Worm (Caenorhabditis elegans) whole organism, L4 larva: ENCODE results near the gene lin-15A.

Experiments
- D1046.2 ChIP-seq: fragments of 200-800 bp; sonication (Bioruptor generic); IDR thresholded peaks from 2 replicates; pipeline ENCODE4 v1.3.6; 2022; ENCODE audit warnings: missing genetic modification characterization, missing compliant biosample characterization
- F26F4.8 ChIP-seq: fragments of 200-800 bp; sonication (Bioruptor generic); conservative IDR thresholded peaks from 2 replicates; pipeline ENCODE4 v1.3.6; 2022; ENCODE audit warnings: missing genetic modification characterization, missing compliant biosample characterization
- Y105C5A.15 ChIP-seq: fragments of 200-800 bp; sonication (Bioruptor generic); IDR thresholded peaks from 2 replicates; pipeline ENCODE4 v1.3.6; 2022; ENCODE audit warnings: missing genetic modification characterization, missing compliant biosample characterization
- aha-1 ChIP-seq: fragments of 150-350 bp; peaks from one replicate; lab custom pipeline; 2014; ENCODE audit warnings: missing biosample characterization, missing genetic modification characterization
- daf-12 ChIP-seq: fragments of 150-350 bp; optimal IDR thresholded peaks from 2 replicates; lab custom pipeline; 2014; ENCODE audit warnings: missing biosample characterization, missing genetic modification reagents, missing genetic modification characterization
- daf-16 ChIP-seq, 3 experiments: sonication (generic microtip); optimal IDR thresholded peaks; 2 replicates each; lab custom pipeline; 2016 to 2017; ENCODE audit warnings: missing genetic modification characterization in 3 of 3, missing genetic modification reagents in 3 of 3, mild to moderate bottlenecking in 2 of 3, missing compliant biosample characterization in 2 of 3, missing biosample characterization in 1 of 3, moderate library complexity in 1 of 3
- dmd-6 ChIP-seq: fragments of 200-800 bp; sonication (Bioruptor generic); IDR thresholded peaks from 2 replicates; pipeline ENCODE4 v1.3.6; 2022; ENCODE audit warnings: missing genetic modification reagents, missing genetic modification characterization, missing compliant biosample characterization
- dpl-1 ChIP-seq: fragments of 150-350 bp; optimal IDR thresholded peaks from 2 replicates; lab custom pipeline; 2014; ENCODE audit warnings: missing biosample characterization, missing genetic modification reagents, missing genetic modification characterization
- duxl-1 ChIP-seq: sonication (generic microtip); optimal IDR thresholded peaks from 2 replicates; lab custom pipeline; 2016; ENCODE audit warnings: mild to moderate bottlenecking, missing genetic modification characterization, moderate library complexity, missing compliant biosample characterization; ENCODE audit not compliant: poor library complexity
- dve-1 ChIP-seq: sonication (generic microtip); optimal IDR thresholded peaks from 2 replicates; lab custom pipeline; 2017; ENCODE audit warnings: antibody characterized with exemption, mild to moderate bottlenecking, missing genetic modification characterization, missing compliant biosample characterization; ENCODE audit not compliant: insufficient read depth
- fos-1 ChIP-seq: fragments of 150-350 bp; optimal IDR thresholded peaks from 2 replicates; lab custom pipeline; 2014; ENCODE audit warnings: missing biosample characterization, missing genetic modification characterization
- gei-8 ChIP-seq: fragments of 200-800 bp; sonication (Bioruptor generic); optimal IDR thresholded peaks from 2 replicates; lab custom pipeline; 2018; ENCODE audit warnings: mild to moderate bottlenecking, missing genetic modification characterization, missing compliant biosample characterization
- hlh-11 ChIP-seq: fragments of 200-800 bp; sonication (Bioruptor generic); optimal IDR thresholded peaks from 2 replicates; lab custom pipeline; 2018; ENCODE audit warnings: mild to moderate bottlenecking, missing genetic modification characterization, missing compliant biosample characterization
- hlh-30 ChIP-seq: sonication (generic microtip); optimal IDR thresholded peaks from 2 replicates; lab custom pipeline; 2017; ENCODE audit warnings: antibody characterized with exemption, mild to moderate bottlenecking, missing genetic modification characterization, missing compliant biosample characterization; ENCODE audit not compliant: insufficient read depth
- lim-7 ChIP-seq: fragments of 200-800 bp; sonication (Bioruptor generic); IDR thresholded peaks from 2 replicates; pipeline ENCODE4 v1.3.6; 2022; ENCODE audit warnings: missing genetic modification characterization, missing compliant biosample characterization
- lin-1 ChIP-seq: fragments of 200-800 bp; sonication (Bioruptor generic); IDR thresholded peaks from 2 replicates; pipeline ENCODE4 v1.3.6; 2022; ENCODE audit warnings: missing genetic modification reagents, missing genetic modification characterization, missing compliant biosample characterization
- madf-5 ChIP-seq, 2 experiments: fragments of 200-800 bp; sonication (Bioruptor generic); IDR thresholded peaks; 2 replicates each; pipeline ENCODE4 v1.3.6; 2022; ENCODE audit warnings: missing compliant biosample characterization in 2 of 2, missing genetic modification characterization in 2 of 2
- mdt-29 ChIP-seq: fragments of 200-800 bp; sonication (Bioruptor generic); IDR thresholded peaks from 2 replicates; pipeline ENCODE4 v1.3.6; 2022; ENCODE audit warnings: missing genetic modification reagents, missing genetic modification characterization, missing compliant biosample characterization
- mes-2 ChIP-seq: sonication (generic microtip); optimal IDR thresholded peaks from 2 replicates; lab custom pipeline; 2016; ENCODE audit warnings: missing genotype, mild to moderate bottlenecking, missing genetic modification characterization, missing compliant biosample characterization; ENCODE audit not compliant: poor library complexity, severe bottlenecking
- nhr-11 ChIP-seq: fragments of 150-350 bp; optimal IDR thresholded peaks from 2 replicates; lab custom pipeline; 2014; ENCODE audit warnings: missing biosample characterization, missing genetic modification characterization
- nhr-111 ChIP-seq: fragments of 200-800 bp; sonication (Bioruptor generic); optimal IDR thresholded peaks from 2 replicates; lab custom pipeline; 2018; ENCODE audit warnings: mild to moderate bottlenecking, missing genetic modification characterization, missing compliant biosample characterization
- nhr-28 ChIP-seq: fragments of 150-350 bp; optimal IDR thresholded peaks from 2 replicates; lab custom pipeline; 2014; ENCODE audit warnings: missing biosample characterization, missing genetic modification characterization
- nhr-48 ChIP-seq: sonication (generic microtip); optimal IDR thresholded peaks from 2 replicates; lab custom pipeline; 2016; ENCODE audit warnings: mild to moderate bottlenecking, missing genetic modification characterization, missing compliant biosample characterization
- nhr-6 ChIP-seq: fragments of 150-350 bp; optimal IDR thresholded peaks from 2 replicates; lab custom pipeline; 2014; ENCODE audit warnings: missing biosample characterization, missing genetic modification characterization
- nhr-77 ChIP-seq: fragments of 150-350 bp; optimal IDR thresholded peaks from 2 replicates; lab custom pipeline; 2014; ENCODE audit warnings: missing biosample characterization, missing genetic modification characterization
- pha-4 ChIP-seq, 2 experiments: fragments of 150-350 bp in 1 of 2; fragments of 200-800 bp in 1 of 2; sonication (Bioruptor generic) in 1 of 2; IDR thresholded peaks in 1 of 2; optimal IDR thresholded peaks in 1 of 2; 2 replicates each; pipeline versions ENCODE4 v1.3.6 to Lab custom; 2014 to 2022; ENCODE audit warnings: missing genetic modification characterization in 2 of 2, missing genetic modification reagents in 2 of 2, missing biosample characterization in 1 of 2, missing compliant biosample characterization in 1 of 2
- pqm-1 ChIP-seq: sonication (generic microtip); optimal IDR thresholded peaks from 2 replicates; lab custom pipeline; 2017; ENCODE audit warnings: missing biosample characterization, missing genetic modification characterization
- set-16 ChIP-seq: fragments of 200-800 bp; sonication (Bioruptor generic); IDR thresholded peaks from 2 replicates; pipeline ENCODE4 v1.3.6; 2022; ENCODE audit warnings: missing genetic modification reagents, missing genetic modification characterization, missing compliant biosample characterization
- tag-97 ChIP-seq: fragments of 200-800 bp; sonication (Bioruptor generic); IDR thresholded peaks from 2 replicates; pipeline ENCODE4 v1.3.6; 2022; ENCODE audit warnings: missing genetic modification characterization, missing compliant biosample characterization
- unc-39 ChIP-seq: sonication (generic microtip); optimal IDR thresholded peaks from 2 replicates; lab custom pipeline; 2017; ENCODE audit warnings: missing biosample characterization, missing genetic modification characterization
- unc-62 ChIP-seq, 3 experiments: fragments of 150-350 bp in 1 of 3; sonication (generic microtip); optimal IDR thresholded peaks in 2 of 3; peaks in 1 of 3; 1 replicate in 1 of 3; 2 replicates in 2 of 3; lab custom pipeline; 2014 to 2017; ENCODE audit warnings: missing biosample characterization in 3 of 3, missing genetic modification characterization in 3 of 3, missing genetic modification reagents in 3 of 3, missing genotype in 1 of 3
- vab-7 ChIP-seq: fragments of 200-800 bp; sonication (Bioruptor generic); IDR thresholded peaks from 2 replicates; pipeline ENCODE4 v1.3.6; 2022; ENCODE audit warnings: missing genetic modification reagents, missing genetic modification characterization, missing compliant biosample characterization

lin-15A gene

ce11 chrX:15768532-15768931 lies 36.8 kb downstream of the lin-15A start:
- peak; percentile 26 for TF ChIP-seq aha-1 (tag; lab: Kevin White, UChicago)
- no peak for TF ChIP-seq mdt-29

DNA sequence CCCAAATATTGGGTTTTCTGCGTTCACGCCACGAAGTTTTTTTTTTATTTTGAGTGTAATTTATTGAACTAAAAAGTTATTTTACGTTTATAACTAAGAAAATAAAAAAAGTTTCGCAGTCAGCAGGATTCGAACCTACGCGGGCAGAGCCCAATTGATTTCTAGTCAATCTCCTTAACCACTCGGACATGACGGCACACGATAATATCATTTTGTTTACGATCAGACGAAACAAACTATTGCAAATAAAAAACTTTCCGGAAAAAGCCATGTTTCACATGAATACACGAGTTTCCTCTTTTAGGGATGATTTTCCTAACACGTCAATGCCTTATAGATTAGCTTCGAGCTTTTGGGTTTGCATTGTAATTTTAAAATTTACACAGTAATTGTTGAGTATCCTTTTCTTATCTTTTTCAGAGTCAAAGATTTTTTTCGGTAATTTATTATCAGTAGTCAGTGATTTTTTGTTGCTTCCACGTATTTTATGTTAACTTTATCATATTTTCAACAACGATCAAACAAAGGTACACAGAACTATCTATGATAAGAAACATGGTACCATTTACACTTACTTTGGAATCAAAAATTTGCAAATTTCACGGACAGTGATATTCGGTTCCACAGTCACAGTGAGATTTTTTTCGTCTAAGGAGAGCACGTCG lies 38.3 kb downstream of the lin-15A start:
- TF ChIP-seq lim-7 (GFP tag; lab: Robert Waterston, UW) (no peak), dve-1 (tag; lab: Kevin White, UChicago) (peak; percentile 18), daf-16 (GFP tag; optimal IDR thresholded peaks at IDR 0.05; lab: Kevin White, UChicago) (no peak), daf-16 (tag; optimal IDR thresholded peaks at IDR 0.05; lab: Kevin White, UChicago) (peak; percentile 59), duxl-1 (tag; lab: Kevin White, UChicago) (no peak), fos-1 (tag; lab: Kevin White, UChicago) (no peak), nhr-111 (GFP tag; lab: Kevin White, UChicago) (no peak), nhr-77 (tag; lab: Kevin White, UChicago) (peak; percentile 24), gei-8 (GFP tag; lab: Kevin White, UChicago) (no peak), nhr-28 (tag; lab: Kevin White, UChicago) (peak; percentile 14), tag-97 (GFP tag; lab: Robert Waterston, UW) (no peak), pqm-1 (peak; percentile 49), madf-5 (GFP tag; IDR thresholded peaks at IDR 0.05; lab: Robert Waterston, UW) (no peak)

- peak; percentile 37; the same call in 1 of the 2 replicates for TF ChIP-seq set-16
- no peak for TF ChIP-seq mdt-29
- TF ChIP-seq unc-39 (tag; lab: Kevin White, UChicago), result no peak
- TF ChIP-seq, all 104 proteins: peak for 1
These were observed 39.0 kb downstream of the lin-15A start for ce11 chrX:15770787-15771186.

ce11 chrX:15771411-15771810 lies 39.6 kb downstream of the lin-15A start, which contains the start of gene Y7A5A.1:
Y7A5A.1 (minus strand) TSS chrX:15771493.
- TF ChIP-seq mes-2, result peak; percentile 21
- no peak for TF ChIP-seq pha-4 (GFP tag; IDR thresholded peaks at IDR 0.05; lab: Robert Waterston, UW)
- no peak for TF ChIP-seq pha-4 (tag; optimal IDR thresholded peaks at IDR 0.05; lab: Kevin White, UChicago)
- no peak for TF ChIP-seq daf-16 (GFP tag; optimal IDR thresholded peaks at IDR 0.05; lab: Kevin White, UChicago)
- TF ChIP-seq daf-16 (tag; optimal IDR thresholded peaks at IDR 0.05; lab: Kevin White, UChicago), result peak; percentile 96
- peak; percentile 26 for TF ChIP-seq aha-1 (tag; lab: Kevin White, UChicago)
- peak; percentile 20 for TF ChIP-seq hlh-11
- TF ChIP-seq unc-62 (GFP tag; optimal IDR thresholded peaks at IDR 0.05 in 1 of 2; lab: Kevin White, UChicago), result peak in 1 of 2 experiments; percentile 55
- TF ChIP-seq unc-62 (tag; optimal IDR thresholded peaks at IDR 0.05; lab: Kevin White, UChicago), result no peak
- no peak for TF ChIP-seq Y105C5A.15 (GFP tag; lab: Robert Waterston, UW)
- TF ChIP-seq daf-12, result no peak
- peak; percentile 15 for TF ChIP-seq dve-1 (tag; lab: Kevin White, UChicago)
- TF ChIP-seq hlh-30, result no peak
- TF ChIP-seq vab-7 (GFP tag; lab: Robert Waterston, UW), result no peak
- TF ChIP-seq nhr-28 (tag; lab: Kevin White, UChicago), result peak; percentile 43
- TF ChIP-seq dmd-6, result peak; percentile 51; the same call in 1 of the 2 replicates
- TF ChIP-seq pqm-1, result peak; percentile 61

DNA sequence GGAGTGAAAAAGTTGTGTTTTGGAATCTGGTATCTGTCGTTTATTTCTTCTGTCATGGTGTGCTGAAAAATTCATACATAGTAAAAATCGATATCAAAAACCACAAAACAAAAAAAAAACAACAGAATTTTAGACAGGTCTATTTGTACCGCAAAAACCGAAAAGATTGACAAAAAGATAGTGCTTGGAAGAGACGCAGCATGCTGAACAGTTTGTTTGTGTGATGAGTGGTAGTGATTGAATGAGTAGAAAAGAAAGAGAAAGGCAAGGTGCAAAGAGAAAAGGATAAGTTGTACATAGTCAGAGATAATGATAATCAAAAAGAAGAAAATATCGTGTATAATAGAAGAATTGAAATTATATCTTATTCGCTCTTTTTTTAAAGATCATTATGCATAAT lies 40.9 kb downstream of the lin-15A start, which contains the start of gene Y7A5A.2:
TSS of gene Y7A5A.2 (minus strand) at position 62 of the 400 bp plus-strand sequence.
- TF ChIP-seq dve-1 (tag; lab: Kevin White, UChicago), result peak; percentile 38
- TF ChIP-seq lin-1 (GFP tag; lab: Robert Waterston, UW), result no peak
- TF ChIP-seq unc-62 (GFP tag; optimal IDR thresholded peaks at IDR 0.05 in 1 of 2; lab: Kevin White, UChicago), result peak in 1 of 2 experiments; percentile 97
- TF ChIP-seq unc-62 (tag; optimal IDR thresholded peaks at IDR 0.05; lab: Kevin White, UChicago), result no peak
- no peak for TF ChIP-seq nhr-11
- TF ChIP-seq D1046.2, result no peak
- TF ChIP-seq nhr-28 (tag; lab: Kevin White, UChicago), result peak; percentile 9
- TF ChIP-seq dpl-1, result no peak
- TF ChIP-seq F26F4.8, result no peak
- TF ChIP-seq daf-16 (GFP tag; optimal IDR thresholded peaks at IDR 0.05; lab: Kevin White, UChicago), result no peak
- peak; percentile 53 for TF ChIP-seq daf-16 (tag; optimal IDR thresholded peaks at IDR 0.05; lab: Kevin White, UChicago)
- TF ChIP-seq nhr-6 (tag; lab: Kevin White, UChicago), result no peak
- TF ChIP-seq nhr-48, result no peak
- TF ChIP-seq nhr-77 (tag; lab: Kevin White, UChicago), result no peak
- no peak for TF ChIP-seq mes-2
